Worm (Caenorhabditis elegans) whole organism, late embryonic: ENCODE measurements around the gene Y102A11A.9.
"Not testable (repeated sequence)": the region's sequence is repeated elsewhere in the genome, so short reads cannot be mapped to it uniquely, and the experiment has no call there.

Experiments used
- C08G9.2 ChIP-seq: sonication (generic microtip); optimal IDR thresholded peaks from 2 replicates; lab custom pipeline; 2016; ENCODE audit warnings: mild to moderate bottlenecking, missing genetic modification characterization, moderate library complexity, missing compliant biosample characterization
- C38D4.7 ChIP-seq: fragments of 200-800 bp; sonication (Bioruptor generic); optimal IDR thresholded peaks from 2 replicates; lab custom pipeline; 2018; ENCODE audit warnings: mild to moderate bottlenecking, missing genetic modification characterization, moderate library complexity, missing compliant biosample characterization
- F13H6.1 ChIP-seq: sonication (generic microtip); optimal IDR thresholded peaks from 2 replicates; lab custom pipeline; 2016; ENCODE audit warnings: missing genetic modification characterization, missing compliant biosample characterization
- K02D7.2 ChIP-seq: sonication (generic microtip); optimal IDR thresholded peaks from 2 replicates; lab custom pipeline; 2017; ENCODE audit warnings: mild to moderate bottlenecking, missing genetic modification characterization, missing compliant biosample characterization
- Y22D7AL.16 ChIP-seq: sonication (generic microtip); optimal IDR thresholded peaks from 2 replicates; lab custom pipeline; 2016; ENCODE audit warnings: missing genetic modification characterization, missing compliant biosample characterization
- ama-1 ChIP-seq: fragments of 150-350 bp; optimal IDR thresholded peaks from 2 replicates; lab custom pipeline; 2014
- ceh-19 ChIP-seq: fragments of 200-800 bp; sonication (Bioruptor generic); optimal IDR thresholded peaks from 2 replicates; lab custom pipeline; 2018; ENCODE audit warnings: mild to moderate bottlenecking, missing genetic modification characterization, missing compliant biosample characterization
- ceh-2 ChIP-seq: sonication (generic microtip); optimal IDR thresholded peaks from 2 replicates; lab custom pipeline; 2016; ENCODE audit warnings: missing genotype, missing genetic modification characterization, missing compliant biosample characterization
- ceh-22 ChIP-seq: sonication (generic microtip); optimal IDR thresholded peaks from 2 replicates; lab custom pipeline; 2017; ENCODE audit warnings: missing biosample characterization, missing genetic modification characterization
- ceh-34 ChIP-seq: sonication (generic microtip); optimal IDR thresholded peaks from 2 replicates; lab custom pipeline; 2016; ENCODE audit warnings: mild to moderate bottlenecking, missing genetic modification characterization, missing compliant biosample characterization
- ceh-45 ChIP-seq: fragments of 200-800 bp; sonication (Bioruptor generic); IDR thresholded peaks from 2 replicates; pipeline ENCODE4 v1.3.6; 2022; ENCODE audit warnings: missing genetic modification reagents, missing genetic modification characterization, missing compliant biosample characterization
- ceh-9 ChIP-seq: sonication (generic microtip); optimal IDR thresholded peaks from 2 replicates; lab custom pipeline; 2016; ENCODE audit warnings: mild to moderate bottlenecking, missing genetic modification characterization, inconsistent platforms, missing compliant biosample characterization
- che-1 ChIP-seq: sonication (generic microtip); optimal IDR thresholded peaks from 2 replicates; lab custom pipeline; 2016; ENCODE audit warnings: mild to moderate bottlenecking, missing genetic modification characterization, missing compliant biosample characterization
- dve-1 ChIP-seq: sonication (generic microtip); optimal IDR thresholded peaks from 2 replicates; lab custom pipeline; 2017; ENCODE audit warnings: antibody characterized with exemption, mild to moderate bottlenecking, missing genetic modification characterization, missing compliant biosample characterization
- elt-2 ChIP-seq: sonication (generic microtip); optimal IDR thresholded peaks from 2 replicates; lab custom pipeline; 2016; ENCODE audit warnings: missing genetic modification reagents, missing genetic modification characterization, missing compliant biosample characterization
- eyg-1 ChIP-seq: sonication (generic microtip); optimal IDR thresholded peaks from 2 replicates; lab custom pipeline; 2016; ENCODE audit warnings: missing genotype, missing genetic modification characterization, missing compliant biosample characterization
- fkh-6 ChIP-seq: sonication (generic microtip); optimal IDR thresholded peaks from 2 replicates; lab custom pipeline; 2016; ENCODE audit warnings: missing genetic modification characterization, missing compliant biosample characterization
- hlh-30 ChIP-seq: sonication (generic microtip); optimal IDR thresholded peaks from 2 replicates; lab custom pipeline; 2017; ENCODE audit warnings: antibody characterized with exemption, missing genetic modification characterization, missing compliant biosample characterization; ENCODE audit not compliant: insufficient read depth
- hlh-6 ChIP-seq: sonication (generic microtip); optimal IDR thresholded peaks from 2 replicates; lab custom pipeline; 2016; ENCODE audit warnings: missing genotype, missing genetic modification characterization, missing compliant biosample characterization
- hlh-8 ChIP-seq: sonication (generic microtip); optimal IDR thresholded peaks from 2 replicates; lab custom pipeline; 2016; ENCODE audit warnings: missing genotype, missing genetic modification characterization, missing compliant biosample characterization
- mec-3 ChIP-seq: sonication (generic microtip); optimal IDR thresholded peaks from 2 replicates; lab custom pipeline; 2016; ENCODE audit warnings: borderline replicate concordance, missing genetic modification characterization, missing compliant biosample characterization
- pax-1 ChIP-seq: fragments of 150-350 bp; optimal IDR thresholded peaks from 2 replicates; lab custom pipeline; 2014; ENCODE audit warnings: missing biosample characterization, missing genetic modification characterization
- pqm-1 ChIP-seq: sonication (generic microtip); optimal IDR thresholded peaks from 2 replicates; lab custom pipeline; 2016; ENCODE audit warnings: missing genetic modification characterization, missing compliant biosample characterization
- pros-1 ChIP-seq: fragments of 150-350 bp; optimal IDR thresholded peaks from 2 replicates; lab custom pipeline; 2014; ENCODE audit warnings: missing biosample characterization, missing genetic modification reagents, missing genetic modification characterization
- ref-2 ChIP-seq: sonication (generic microtip); optimal IDR thresholded peaks from 2 replicates; lab custom pipeline; 2016; ENCODE audit warnings: missing genetic modification characterization, missing compliant biosample characterization
- sdc-2 ChIP-seq: sonication (generic microtip); optimal IDR thresholded peaks from 2 replicates; lab custom pipeline; 2016; ENCODE audit warnings: missing genotype, missing genetic modification characterization, missing compliant biosample characterization
- syd-9 ChIP-seq: sonication (generic microtip); optimal IDR thresholded peaks from 2 replicates; lab custom pipeline; 2016; ENCODE audit warnings: mild to moderate bottlenecking, missing genetic modification characterization, moderate library complexity, missing compliant biosample characterization
- tbx-2 ChIP-seq: sonication (generic microtip); optimal IDR thresholded peaks from 2 replicates; lab custom pipeline; 2016; ENCODE audit warnings: missing genetic modification characterization, missing compliant biosample characterization
- ttx-3 ChIP-seq: sonication (generic microtip); optimal IDR thresholded peaks from 2 replicates; lab custom pipeline; 2016; ENCODE audit warnings: missing genetic modification reagents, missing genetic modification characterization, missing compliant biosample characterization
- unc-3 ChIP-seq, 2 experiments: fragments of 200-800 bp in 1 of 2; sonication (Bioruptor generic) in 1 of 2; sonication (generic microtip) in 1 of 2; conservative IDR thresholded peaks in 1 of 2; optimal IDR thresholded peaks in 1 of 2; 2 replicates each; pipeline versions ENCODE4 v1.3.6 to Lab custom; 2016 to 2022; ENCODE audit warnings: missing compliant biosample characterization in 2 of 2, missing genetic modification characterization in 2 of 2, missing genetic modification reagents in 1 of 2
- unc-42 ChIP-seq: sonication (generic microtip); optimal IDR thresholded peaks from 2 replicates; lab custom pipeline; 2016; ENCODE audit warnings: missing genotype, missing genetic modification characterization, missing compliant biosample characterization
- unc-55 ChIP-seq: sonication (generic microtip); optimal IDR thresholded peaks from 2 replicates; lab custom pipeline; 2017; ENCODE audit warnings: missing biosample characterization, missing genetic modification reagents, missing genetic modification characterization
- unc-86 ChIP-seq: sonication (generic microtip); optimal IDR thresholded peaks from 2 replicates; lab custom pipeline; 2016; ENCODE audit warnings: missing genetic modification characterization, missing compliant biosample characterization
- ztf-16 ChIP-seq: sonication (generic microtip); optimal IDR thresholded peaks from 2 replicates; lab custom pipeline; 2017; ENCODE audit warnings: missing genetic modification characterization, missing compliant biosample characterization

Y102A11A.9 gene

DNA sequence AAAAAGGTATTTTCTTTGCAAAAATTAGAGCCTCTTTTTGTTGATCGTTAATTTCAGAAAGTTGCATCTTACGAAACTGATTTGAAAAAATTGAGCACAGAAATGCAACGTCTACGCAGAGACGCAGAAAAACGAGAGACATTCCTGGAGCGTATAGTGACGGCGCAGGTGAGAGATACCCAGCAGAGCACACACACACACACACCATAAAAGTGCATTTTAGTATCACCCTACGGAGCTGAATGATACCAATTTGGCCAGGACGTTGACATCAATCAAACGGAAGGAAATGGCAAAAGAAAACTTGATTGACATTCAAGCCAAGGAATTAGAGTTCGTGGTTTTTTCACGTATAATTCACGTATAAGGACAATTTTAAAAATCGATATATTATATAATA is 1.6 kb downstream of the Y102A11A.9 start:
- TF ChIP-seq ceh-22 (tag; lab: Kevin White, UChicago) (no peak), ceh-9 (tag; lab: Kevin White, UChicago) (no peak), che-1 (tag; lab: Kevin White, UChicago) (no peak), C08G9.2 (tag; lab: Kevin White, UChicago) (no peak), ttx-3 (tag; lab: Kevin White, UChicago) (no peak), dve-1 (no peak), tbx-2 (no peak), K02D7.2 (tag; lab: Kevin White, UChicago) (no peak), Y22D7AL.16 (tag; lab: Kevin White, UChicago) (no peak), syd-9 (tag; lab: Kevin White, UChicago) (no peak)
- TF ChIP-seq, all 69 proteins: peak for 0

DNA sequence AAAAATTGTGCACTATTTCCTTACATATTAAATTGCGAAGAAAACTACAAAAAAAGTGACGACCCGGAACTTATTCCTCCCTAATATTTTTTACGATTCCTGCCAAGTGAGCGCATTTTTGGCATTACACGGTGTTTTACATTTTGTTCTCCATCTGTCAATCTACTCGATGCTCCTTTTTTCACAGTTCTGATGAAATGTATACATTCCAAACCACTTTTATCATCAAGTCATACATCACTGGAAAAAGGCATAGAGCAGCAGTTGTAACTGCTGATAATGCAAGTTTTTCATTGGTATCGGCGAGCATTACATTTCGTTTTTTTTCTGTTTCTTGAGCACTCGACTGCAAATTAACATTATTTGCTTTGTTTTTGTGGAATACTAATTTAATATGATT is 5.3 kb downstream of the Y102A11A.9 start:
- TF ChIP-seq unc-3 (GFP tag; conservative IDR thresholded peaks at IDR 0.05; lab: Robert Waterston, UW) (no peak), unc-3 (tag; optimal IDR thresholded peaks at IDR 0.05; lab: Kevin White, UChicago) (no peak), eyg-1 (tag; lab: Kevin White, UChicago) (no peak), pros-1 (no peak), pax-1 (tag; lab: Kevin White, UChicago) (no peak), unc-86 (tag; lab: Kevin White, UChicago) (no peak), elt-2 (tag; lab: Kevin White, UChicago) (no peak), hlh-8 (no peak), sdc-2 (tag; lab: Kevin White, UChicago) (no peak), fkh-6 (tag; lab: Kevin White, UChicago) (no peak), C38D4.7 (GFP tag; lab: Kevin White, UChicago) (no peak)

DNA sequence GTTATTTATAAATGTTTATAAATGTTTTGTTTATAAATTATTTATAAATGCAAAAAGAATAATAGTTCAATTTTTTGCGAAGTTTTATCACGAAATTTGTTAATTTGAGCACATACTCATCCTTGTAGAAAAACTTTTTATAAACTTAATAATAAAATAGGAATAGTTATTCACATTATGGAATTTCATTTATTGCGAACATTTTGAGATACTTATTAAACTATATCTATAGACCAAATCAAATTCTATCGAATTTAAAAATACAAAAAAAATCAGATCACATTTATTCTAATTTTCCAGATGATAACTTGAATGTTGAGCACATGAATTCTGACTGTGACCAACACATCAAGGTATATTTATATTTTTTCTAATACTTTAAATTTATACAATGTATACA is 5.9 kb downstream of the Y102A11A.9 start, which contains the start of gene Y102A11A.3:
Gene Y102A11A.3, plus strand, starts transcription at position 301 of the 400 bp plus-strand sequence.
- no peak for TF ChIP-seq ttx-3 (tag; lab: Kevin White, UChicago)
- TF ChIP-seq ceh-2 (tag; lab: Kevin White, UChicago): no peak
- TF ChIP-seq ceh-45 (GFP tag; lab: Robert Waterston, UW): no peak
- no peak for TF ChIP-seq che-1 (tag; lab: Kevin White, UChicago)
- no peak for TF ChIP-seq mec-3 (tag; lab: Kevin White, UChicago)
- TF ChIP-seq pqm-1: no peak
- no peak for TF ChIP-seq unc-55 (GFP tag; lab: Kevin White, UChicago)
- no peak for TF ChIP-seq F13H6.1 (tag; lab: Kevin White, UChicago)
- no peak for TF ChIP-seq ceh-9 (tag; lab: Kevin White, UChicago)
- TF ChIP-seq ceh-34: no peak
- TF ChIP-seq, all 69 proteins: peak for 0

DNA sequence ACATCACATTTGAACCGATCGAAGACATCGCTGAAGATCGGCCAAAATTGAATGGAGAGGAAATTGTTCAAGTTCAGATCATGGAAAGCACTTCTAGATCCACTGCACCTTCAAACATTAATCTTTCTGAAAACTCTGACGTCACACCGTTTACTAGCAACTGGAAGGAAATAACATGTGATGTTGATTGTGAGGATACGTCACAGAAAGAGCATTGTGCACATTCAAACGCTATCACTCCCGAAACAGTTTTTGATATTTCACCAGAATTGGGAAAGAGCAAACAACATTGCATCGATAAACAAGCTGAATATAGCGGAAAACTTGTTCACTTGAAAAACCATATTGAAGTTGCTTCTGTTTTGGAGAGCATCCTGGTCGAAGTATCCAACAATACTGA is 8.6 kb downstream of the Y102A11A.9 start:
- no peak for TF ChIP-seq hlh-6 (tag; lab: Kevin White, UChicago)
- TF ChIP-seq unc-42 (tag; lab: Kevin White, UChicago): no peak
- no peak for TF ChIP-seq unc-55 (GFP tag; lab: Kevin White, UChicago)
- no peak for TF ChIP-seq ztf-16 (tag; lab: Kevin White, UChicago)
- no peak for TF ChIP-seq K02D7.2 (tag; lab: Kevin White, UChicago)
- TF ChIP-seq ceh-19 (GFP tag; lab: Kevin White, UChicago): no peak
- TF ChIP-seq pax-1 (tag; lab: Kevin White, UChicago): no peak
- no peak for TF ChIP-seq hlh-30 (tag; lab: Kevin White, UChicago)
- TF ChIP-seq ref-2 (tag; lab: Kevin White, UChicago): no peak
- no peak for TF ChIP-seq dve-1

DNA sequence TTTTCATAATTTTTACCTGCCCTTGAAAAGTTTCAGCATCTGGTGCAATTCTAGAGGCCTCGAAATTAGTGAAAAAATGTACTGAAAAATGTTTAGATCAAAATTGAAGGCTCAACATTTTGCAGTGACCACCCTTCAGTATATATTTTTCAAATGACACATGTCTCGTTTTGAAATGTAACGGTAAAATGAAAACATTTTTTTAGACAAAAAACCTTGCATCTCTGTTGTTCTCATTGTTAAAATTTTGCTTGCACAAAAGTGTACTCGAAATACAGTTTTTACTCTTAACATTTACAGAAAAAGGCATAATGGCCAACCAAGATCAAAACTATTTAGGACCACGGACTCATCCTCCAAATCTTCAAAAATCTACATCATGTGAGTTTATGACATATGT is 13.4 kb downstream of the Y102A11A.9 start, which contains the start of gene Y102A11A.2:
Gene Y102A11A.2, plus strand, starts transcription at position 301 of the 400 bp plus-strand sequence.
- not testable (repeated sequence) for TF ChIP-seq ama-1 (lab: Kevin White, UChicago); K02D7.2 (tag; lab: Kevin White, UChicago); eyg-1 (tag; lab: Kevin White, UChicago)
